Fruit fly (Drosophila melanogaster): ENCODE measurements around the gene CG18858.

DNA sequence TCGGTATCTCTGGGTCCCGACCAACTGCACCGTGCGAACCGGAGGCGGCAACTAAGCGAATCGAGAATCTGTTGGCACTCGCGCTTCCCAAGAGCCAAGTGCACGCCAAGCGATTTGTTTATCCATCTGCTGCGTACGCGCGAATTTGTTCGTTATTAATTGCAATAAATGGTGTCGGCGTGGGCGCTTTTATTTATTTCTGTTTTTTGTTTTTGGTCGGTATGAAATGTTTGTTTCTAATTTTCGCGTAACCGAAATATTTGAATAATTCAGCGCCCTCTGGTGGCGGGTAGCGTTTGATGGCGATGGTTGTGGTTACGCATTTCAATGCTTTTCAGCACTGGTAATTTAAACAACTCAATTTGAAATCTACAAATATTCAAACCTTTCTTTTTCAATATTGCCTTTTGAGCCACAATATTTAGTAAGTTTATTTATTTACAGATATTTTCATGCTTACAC, 44.1 kb downstream of the CG18858 start, which contains the start of gene CG10947:
- TF ChIP-seq CG17806 (tag; optimal IDR thresholded peaks at IDR 0.05), result no peak
- no peak for TF ChIP-seq gl (tag; optimal IDR thresholded peaks at IDR 0.05)
- peak; percentile 16 for TF ChIP-seq CG15710 (tag; optimal IDR thresholded peaks at IDR 0.05)
- no peak for TF ChIP-seq CG34367 (tag; optimal IDR thresholded peaks at IDR 0.05)
- TF ChIP-seq CG12605 (GFP tag; IDR thresholded peaks at IDR 0.05), result no peak
- peak; percentile 6 for TF ChIP-seq Pif1A (GFP tag; optimal IDR thresholded peaks at IDR 0.05)
